Fruit fly (Drosophila melanogaster): ENCODE results near the gene CG6696.
A peak's percentile ranks its signal among the peaks of the same experiment; 100 is the strongest.

CG6696 gene

dm6 chrX:18647961-18648360 is 14.0 kb downstream of the CG6696 start, which contains the start of gene Nup35 (continued):
- TF ChIP-seq esg (GFP tag; conservative IDR thresholded peaks at IDR 0.05), result no peak
- TF ChIP-seq CG31365 (tag; optimal IDR thresholded peaks at IDR 0.05), result no peak
- TF ChIP-seq ab (GFP tag; optimal IDR thresholded peaks at IDR 0.05), result no peak
- TF ChIP-seq Sry-β (GFP tag; optimal IDR thresholded peaks at IDR 0.05), result no peak
- no peak for TF ChIP-seq jing (GFP tag; optimal IDR thresholded peaks at IDR 0.05)
- TF ChIP-seq HHEX (GFP tag; optimal IDR thresholded peaks at IDR 0.05), result no peak
- TF ChIP-seq Atf6 (GFP tag; IDR thresholded peaks at IDR 0.05), result no peak
- TF ChIP-seq CG4404 (GFP tag; IDR thresholded peaks at IDR 0.05), result no peak
- TF ChIP-seq Jarid2 (GFP tag; optimal IDR thresholded peaks at IDR 0.05), result no peak
- TF ChIP-seq pb (GFP tag; optimal IDR thresholded peaks at IDR 0.05), result no peak
- no peak for TF ChIP-seq CG31441 (GFP tag; IDR thresholded peaks at IDR 0.05)
- TF ChIP-seq dpn (GFP tag; optimal IDR thresholded peaks at IDR 0.05), result no peak
- no peak for TF ChIP-seq CG8281 (tag; optimal IDR thresholded peaks at IDR 0.05)
- no peak for TF ChIP-seq Max (GFP tag; optimal IDR thresholded peaks at IDR 0.05)
- no peak for TF ChIP-seq br (optimal IDR thresholded peaks at IDR 0.05)
- TF ChIP-seq CG9817 (tag; optimal IDR thresholded peaks at IDR 0.05), result no peak
- peak; percentile 82 for TF ChIP-seq CG6791 (GFP tag; IDR thresholded peaks at IDR 0.05; ENCODE audit: partially characterized antibody)
- TF ChIP-seq GATAe (GFP tag; conservative IDR thresholded peaks at IDR 0.05), result no peak
- TF ChIP-seq Myb (GFP tag; optimal IDR thresholded peaks at IDR 0.05), result peak; percentile 60
- peak; percentile 70 for TF ChIP-seq Ets65A (GFP tag)
- TF ChIP-seq tap (tag; optimal IDR thresholded peaks at IDR 0.05), result no peak
- TF ChIP-seq Six4 (GFP tag; optimal IDR thresholded peaks at IDR 0.05), result no peak
- TF ChIP-seq E2f2 (GFP tag; IDR thresholded peaks at IDR 0.05), result no peak
- peak; percentile 74; the same call in 2 of the 3 replicates for TF ChIP-seq CG7963 (GFP tag; IDR thresholded peaks at IDR 0.05; ENCODE audit: partially characterized antibody)
- TF ChIP-seq CG14441 (GFP tag; IDR thresholded peaks at IDR 0.05), result no peak
- peak; percentile 76 for TF ChIP-seq HLH4C (GFP tag; IDR thresholded peaks at IDR 0.05; ENCODE audit: partially characterized antibody)
- TF ChIP-seq cato (GFP tag; optimal IDR thresholded peaks at IDR 0.05; ENCODE audit: borderline replicate concordance), result no peak
- no peak for TF ChIP-seq CG15073 (GFP tag; optimal IDR thresholded peaks at IDR 0.05)
- no peak for TF ChIP-seq tin (GFP tag; optimal IDR thresholded peaks at IDR 0.05)
- TF ChIP-seq tna (GFP tag; IDR thresholded peaks at IDR 0.05; ENCODE audit: partially characterized antibody), result peak; percentile 66
- TF ChIP-seq da (GFP tag; optimal IDR thresholded peaks at IDR 0.05), result no peak
- peak; percentile 20 for TF ChIP-seq ftz-f1 (GFP tag; optimal IDR thresholded peaks at IDR 0.05)
- TF ChIP-seq cg (GFP tag; optimal IDR thresholded peaks at IDR 0.05), result no peak
- peak; percentile 65 for TF ChIP-seq CG2116 (GFP tag; optimal IDR thresholded peaks at IDR 0.05)
- TF ChIP-seq CG4854 (GFP tag; optimal IDR thresholded peaks at IDR 0.05), result no peak
- peak; percentile 78 for TF ChIP-seq knrl (GFP tag; IDR thresholded peaks at IDR 0.05; ENCODE audit: partially characterized antibody)
- no peak for TF ChIP-seq CG17568 (GFP tag; optimal IDR thresholded peaks at IDR 0.05)
- TF ChIP-seq CG7271 (tag; optimal IDR thresholded peaks at IDR 0.05), result no peak
- no peak for TF ChIP-seq Taf1 (GFP tag; IDR thresholded peaks at IDR 0.05)
- no peak for TF ChIP-seq CG11560 (tag; IDR thresholded peaks at IDR 0.05)
- TF ChIP-seq Dll (GFP tag; IDR thresholded peaks at IDR 0.05; ENCODE audit: partially characterized antibody), result peak; percentile 80
- TF ChIP-seq CG12391 (tag; optimal IDR thresholded peaks at IDR 0.05), result no peak
- TF ChIP-seq Camta (GFP tag; optimal IDR thresholded peaks at IDR 0.05), result no peak
- TF ChIP-seq CG6683 (GFP tag; optimal IDR thresholded peaks at IDR 0.05), result no peak
- TF ChIP-seq zen2 (GFP tag; IDR thresholded peaks at IDR 0.05; ENCODE audit: partially characterized antibody), result peak; percentile 46; the same call in 1 of the 3 replicates
- no peak for TF ChIP-seq Hr39 (optimal IDR thresholded peaks at IDR 0.05)
- TF ChIP-seq row (GFP tag; IDR thresholded peaks at IDR 0.05), result peak; percentile 59
- TF ChIP-seq Stat92E (GFP tag; optimal IDR thresholded peaks at IDR 0.05), result no peak
- TF ChIP-seq CG13894 (tag; optimal IDR thresholded peaks at IDR 0.05), result no peak
- no peak for TF ChIP-seq CG13296 (GFP tag; optimal IDR thresholded peaks at IDR 0.05)
- TF ChIP-seq Kr (GFP tag; optimal IDR thresholded peaks at IDR 0.05), result no peak

Data from whole organism, embryonic.